Worm (Caenorhabditis elegans): ENCODE results near the gene F22B7.1.

The F22B7.1 gene

ce11 chrIII:8656957-8657356, 8.2 kb upstream of the F22B7.1 start (continued):
- peak in 1 of 2 experiments; percentile 64 for TF ChIP-seq mdl-1 (tag; optimal IDR thresholded peaks at IDR 0.05)
- TF ChIP-seq zip-2 (tag; optimal IDR thresholded peaks at IDR 0.05): no peak
- TF ChIP-seq unc-62 (GFP tag; optimal IDR thresholded peaks at IDR 0.05 in 1 of 2): no peak
- no peak for TF ChIP-seq unc-62 (tag; optimal IDR thresholded peaks at IDR 0.05)
- peak in 1 of 2 experiments; percentile 8 for TF ChIP-seq lsy-2 (tag; optimal IDR thresholded peaks at IDR 0.05)
- TF ChIP-seq hif-1 (tag; optimal IDR thresholded peaks at IDR 0.05): no peak
- TF ChIP-seq nhr-77 (tag; optimal IDR thresholded peaks at IDR 0.05): peak; percentile 65
- 0 out of 2 replicates have a peak, but pooled peaks have one; percentile 41 for TF ChIP-seq tra-1 (GFP tag; IDR thresholded peaks at IDR 0.05)
- TF ChIP-seq ztf-11 (tag; optimal IDR thresholded peaks at IDR 0.05): no peak
- TF ChIP-seq hlh-30 (tag; optimal IDR thresholded peaks at IDR 0.05; ENCODE audit: insufficient read depth): peak; percentile 78
- no peak for TF ChIP-seq ztf-7 (tag; optimal IDR thresholded peaks at IDR 0.05)
- no peak for TF ChIP-seq zag-1 (tag; optimal IDR thresholded peaks at IDR 0.05)
- TF ChIP-seq ceh-20 (GFP tag; IDR thresholded peaks at IDR 0.05): peak; percentile 56; the same call in 1 of the 2 replicates
- TF ChIP-seq dmd-6 (GFP tag; IDR thresholded peaks at IDR 0.05): peak; percentile 93
- TF ChIP-seq mxl-2 (GFP tag; conservative IDR thresholded peaks at IDR 0.05): peak; percentile 87
- no peak for TF ChIP-seq zip-11 (GFP tag; IDR thresholded peaks at IDR 0.05)
- no peak for TF ChIP-seq madf-9 (GFP tag; conservative IDR thresholded peaks at IDR 0.05)
- TF ChIP-seq ceh-62 (tag; optimal IDR thresholded peaks at IDR 0.05): no peak
- TF ChIP-seq zfp-3 (GFP tag; conservative IDR thresholded peaks at IDR 0.05): no peak
- no peak for TF ChIP-seq F26F4.8 (GFP tag; conservative IDR thresholded peaks at IDR 0.05)
- no peak for TF ChIP-seq snpc-1.2 (GFP tag; IDR thresholded peaks at IDR 0.05)
- peak; percentile 33 for TF ChIP-seq mxl-3 (GFP tag; optimal IDR thresholded peaks at IDR 0.05)
- TF ChIP-seq attf-4 (tag; optimal IDR thresholded peaks at IDR 0.05): no peak
- TF ChIP-seq ama-1 (optimal IDR thresholded peaks at IDR 0.05): no peak
- TF ChIP-seq jun-1 (tag; optimal IDR thresholded peaks at IDR 0.05): no peak

- peak; percentile 97 for TF ChIP-seq aha-1 (tag)
- TF ChIP-seq ces-1 (GFP tag; optimal IDR thresholded peaks at IDR 0.05): no peak
- TF ChIP-seq spr-1 (tag; optimal IDR thresholded peaks at IDR 0.05): no peak
Observed at ce11 chrIII:8657676-8658366, 7.3 kb upstream of the F22B7.1 start.

- TF ChIP-seq madf-5 (GFP tag; IDR thresholded peaks at IDR 0.05) (no peak), gei-8 (GFP tag; optimal IDR thresholded peaks at IDR 0.05) (peak; percentile 84), egl-43 (GFP tag; IDR thresholded peaks at IDR 0.05) (no peak), rbr-2 (tag; optimal IDR thresholded peaks at IDR 0.05) (peak; percentile 90), lim-7 (GFP tag; IDR thresholded peaks at IDR 0.05) (0 out of 2 replicates have a peak, but pooled peaks have one; percentile 6), nhr-102 (tag; optimal IDR thresholded peaks at IDR 0.05) (peak; percentile 94), nhr-10 (tag; optimal IDR thresholded peaks at IDR 0.05) (peak; percentile 80), set-16 (GFP tag; IDR thresholded peaks at IDR 0.05) (peak; percentile 23; the same call in 1 of the 2 replicates), nhr-76 (tag; optimal IDR thresholded peaks at IDR 0.05) (no peak), tag-97 (GFP tag; IDR thresholded peaks at IDR 0.05) (no peak), zip-11 (GFP tag; IDR thresholded peaks at IDR 0.05) (no peak), ceh-44 (GFP tag; IDR thresholded peaks at IDR 0.05) (no peak), egl-27 (tag; optimal IDR thresholded peaks at IDR 0.05) (peak; percentile 68), vab-7 (GFP tag; IDR thresholded peaks at IDR 0.05) (no peak), daf-16 (GFP tag; optimal IDR thresholded peaks at IDR 0.05) (peak; percentile 97 to 99), daf-16 (tag; optimal IDR thresholded peaks at IDR 0.05) (peak; percentile 99), ctbp-1 (GFP tag; IDR thresholded peaks at IDR 0.05) (peak; percentile 71), dmd-6 (GFP tag; IDR thresholded peaks at IDR 0.05) (peak; percentile 93), nhr-77 (tag; optimal IDR thresholded peaks at IDR 0.05) (peak; percentile 91), nhr-111 (GFP tag; optimal IDR thresholded peaks at IDR 0.05) (no peak), F26F4.8 (GFP tag; conservative IDR thresholded peaks at IDR 0.05) (no peak), F49E8.2 (tag; optimal IDR thresholded peaks at IDR 0.05; ENCODE audit: borderline replicate concordance) (no peak), nhr-28 (tag; optimal IDR thresholded peaks at IDR 0.05) (peak; percentile 89), madf-9 (GFP tag; conservative IDR thresholded peaks at IDR 0.05) (peak; percentile 44), ZK546.5 (tag; optimal IDR thresholded peaks at IDR 0.05) (no peak), ceh-20 (GFP tag; IDR thresholded peaks at IDR 0.05) (peak; percentile 92; the same call in 1 of the 2 replicates), arid-1 (GFP tag; conservative IDR thresholded peaks at IDR 0.05) (0 out of 2 replicates have a peak, but pooled peaks have one; percentile 36)
Observed at ce11 chrIII:8658367-8658761, 6.8 kb upstream of the F22B7.1 start.

All from whole organism, L4 larva.